Fruit fly (Drosophila melanogaster): ENCODE measurements around the gene Fbw5.

- no peak for TF ChIP-seq psq (optimal IDR thresholded peaks at IDR 0.05)
- TF ChIP-seq Myc (optimal IDR thresholded peaks at IDR 0.05): no peak
- no peak for TF ChIP-seq ttk (optimal IDR thresholded peaks at IDR 0.05)
Measured at dm6 chr2L:6100202-6100689, 34.5 kb upstream of the Fbw5 start, which contains the start of gene stai.
